Worm (Caenorhabditis elegans): Measurements from ENCODE around the gene F35H12.5.
A peak's percentile ranks its signal among the peaks of the same experiment; 100 is the strongest.

Gene F35H12.5

DNA sequence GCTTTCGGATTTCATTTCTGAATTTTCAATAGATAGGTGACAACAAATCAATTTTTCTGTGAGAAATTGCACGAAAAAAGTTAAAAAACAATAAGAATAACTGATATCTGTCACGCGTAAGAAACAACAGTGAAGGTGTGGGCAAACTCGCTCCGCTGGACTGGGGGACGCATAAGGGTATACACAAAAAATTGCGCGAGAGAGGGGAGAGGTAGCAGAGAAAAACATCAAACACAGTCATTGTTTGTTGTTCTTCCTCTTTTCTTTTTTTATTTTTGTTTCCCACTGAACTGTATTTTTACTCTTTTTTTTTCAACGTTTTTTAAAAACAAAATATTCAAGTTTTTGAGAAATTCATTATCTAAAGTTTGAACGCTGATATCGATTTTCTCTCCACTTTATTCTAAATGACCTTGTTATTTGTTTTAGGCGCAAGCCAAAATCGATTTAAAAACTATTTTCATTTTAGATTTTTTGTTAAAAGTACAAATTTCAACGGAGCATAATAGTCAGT, 6.4 kb downstream of the F35H12.5 start, which contains the start of the genes pifk-1 and tbc-11 (continued):
- peak; percentile 54 for TF ChIP-seq C16A3.4 (tag; optimal IDR thresholded peaks at IDR 0.05)
- TF ChIP-seq lir-3 (tag; optimal IDR thresholded peaks at IDR 0.05; ENCODE audit: poor library complexity) = no peak
- no peak for TF ChIP-seq nhr-77 (tag; optimal IDR thresholded peaks at IDR 0.05)
- no peak for TF ChIP-seq lin-13 (GFP tag; optimal IDR thresholded peaks at IDR 0.05)
- TF ChIP-seq nhr-85 (tag) = no peak
- TF ChIP-seq snu-23 (GFP tag; optimal IDR thresholded peaks at IDR 0.05) = peak; percentile 65
- TF ChIP-seq hpl-2 (GFP tag; optimal IDR thresholded peaks at IDR 0.05) = no peak
- no peak for TF ChIP-seq sox-4 (tag; optimal IDR thresholded peaks at IDR 0.05)
- TF ChIP-seq C04F5.9 (tag; optimal IDR thresholded peaks at IDR 0.05) = no peak
- TF ChIP-seq unc-130 (tag; optimal IDR thresholded peaks at IDR 0.05) = no peak
- no peak for TF ChIP-seq snpc-4 (tag; optimal IDR thresholded peaks at IDR 0.05)

- no peak for TF ChIP-seq elt-2 (tag; optimal IDR thresholded peaks at IDR 0.05)
- no peak for TF ChIP-seq fkh-10 (GFP tag; optimal IDR thresholded peaks at IDR 0.05)
- TF ChIP-seq snu-23 (GFP tag; optimal IDR thresholded peaks at IDR 0.05) = no peak
- TF ChIP-seq ces-1 (GFP tag; optimal IDR thresholded peaks at IDR 0.05) = no peak
- TF ChIP-seq mdl-1 (tag; optimal IDR thresholded peaks at IDR 0.05) = no peak
These were observed 7.9 kb downstream of the F35H12.5 start for ce11 chrX:926125-926524.

ce11 chrX:927632-928031, 9.4 kb downstream of the F35H12.5 start:
- TF ChIP-seq blmp-1 (tag; optimal IDR thresholded peaks at IDR 0.05) (peak; percentile 76), aly-2 (tag; optimal IDR thresholded peaks at IDR 0.05) (no peak), rnt-1 (tag; optimal IDR thresholded peaks at IDR 0.05) (peak; percentile 31), skn-1 (tag; optimal IDR thresholded peaks at IDR 0.05) (peak; percentile 10), lin-14 (GFP tag; optimal IDR thresholded peaks at IDR 0.05) (peak; percentile 62), ceh-90 (tag; optimal IDR thresholded peaks at IDR 0.05) (no peak), lin-35 (GFP tag; optimal IDR thresholded peaks at IDR 0.05) (peak in 1 of 2 experiments; percentile 6)

- TF ChIP-seq efl-1 (optimal IDR thresholded peaks at IDR 0.05) (peak in 1 of 2 experiments; percentile 20), efl-1 (GFP tag; optimal IDR thresholded peaks at IDR 0.05 in 1 of 2) (peak in 1 of 2 experiments; percentile 65), lsy-2 (tag; optimal IDR thresholded peaks at IDR 0.05) (peak in 1 of 2 experiments; percentile 26), unc-130 (tag; optimal IDR thresholded peaks at IDR 0.05) (peak; percentile 13), nhr-90 (tag; optimal IDR thresholded peaks at IDR 0.05; ENCODE audit: poor library complexity) (no peak), nhr-11 (tag; optimal IDR thresholded peaks at IDR 0.05) (no peak), mdl-1 (tag; optimal IDR thresholded peaks at IDR 0.05) (peak in 1 of 2 experiments; percentile 0), mep-1 (tag; optimal IDR thresholded peaks at IDR 0.05) (peak; percentile 4), fkh-8 (tag; optimal IDR thresholded peaks at IDR 0.05) (peak; percentile 49), nhr-84 (tag; optimal IDR thresholded peaks at IDR 0.05) (no peak), snu-23 (GFP tag; optimal IDR thresholded peaks at IDR 0.05) (peak; percentile 17), ceh-82 (tag; optimal IDR thresholded peaks at IDR 0.05) (peak in 2 of 3 experiments; percentile 37 to 45), skn-1 (tag; optimal IDR thresholded peaks at IDR 0.05) (peak; percentile 55), tbx-2 (tag; optimal IDR thresholded peaks at IDR 0.05) (peak; percentile 14), fkh-10 (GFP tag; optimal IDR thresholded peaks at IDR 0.05) (peak; percentile 65), rnt-1 (tag; optimal IDR thresholded peaks at IDR 0.05) (peak; percentile 41), swsn-7 (tag; optimal IDR thresholded peaks at IDR 0.05) (peak; percentile 30), ceh-88 (GFP tag; IDR thresholded peaks at IDR 0.05) (no peak), nhr-85 (tag) (no peak), unc-86 (tag; optimal IDR thresholded peaks at IDR 0.05) (peak; percentile 37), dpl-1 (GFP tag; optimal IDR thresholded peaks at IDR 0.05) (peak in 1 of 3 experiments; percentile 8), pqm-1 (tag; optimal IDR thresholded peaks at IDR 0.05) (no peak), nhr-47 (tag; optimal IDR thresholded peaks at IDR 0.05) (peak; percentile 47), lin-14 (GFP tag; optimal IDR thresholded peaks at IDR 0.05) (peak; percentile 84), lin-35 (GFP tag; optimal IDR thresholded peaks at IDR 0.05) (peak in 1 of 2 experiments; percentile 12)
These were observed 14.7 kb downstream of the F35H12.5 start for ce11 chrX:932874-933273.
